Fruit fly (Drosophila melanogaster) whole organism, embryonic: ENCODE measurements around the gene CG7402.
A peak's percentile ranks its signal among the peaks of the same experiment; 100 is the strongest.

Source experiments
- Bdp1 ChIP-seq: fragments of 200-800 bp; sonication (Bioruptor generic); optimal IDR thresholded peaks from 3 replicates; lab custom pipeline; 2016; ENCODE audit warnings: missing biosample characterization, missing genetic modification characterization
- CG10321 ChIP-seq: fragments of 200-800 bp; sonication (Bioruptor generic); IDR thresholded peaks from 2 replicates; pipeline ENCODE4 v1.3.6; 2022; ENCODE audit warnings: missing biosample characterization, missing genetic modification characterization
- CG10979 ChIP-seq: fragments of 200-800 bp; sonication (Bioruptor generic); optimal IDR thresholded peaks from 2 replicates; lab custom pipeline; 2018; ENCODE audit warnings: missing biosample characterization, mild to moderate bottlenecking, missing genetic modification characterization, moderate library complexity
- CG12769 ChIP-seq: fragments of 200-800 bp; sonication (Bioruptor generic); optimal IDR thresholded peaks from 2 replicates; lab custom pipeline; 2019; ENCODE audit warnings: missing biosample characterization, mild to moderate bottlenecking, missing genetic modification characterization, moderate library complexity
- CG13624 ChIP-seq: fragments of 200-800 bp; sonication (Bioruptor generic); optimal IDR thresholded peaks from 2 replicates; lab custom pipeline; 2016; ENCODE audit warnings: missing biosample characterization, missing genetic modification characterization
- CG13775 ChIP-seq: fragments of 200-800 bp; sonication (Bioruptor generic); optimal IDR thresholded peaks from 3 replicates; lab custom pipeline; 2017; ENCODE audit warnings: missing biosample characterization, mild to moderate bottlenecking, missing genetic modification characterization
- CG13894 ChIP-seq: fragments of 200-800 bp; sonication (Bioruptor generic); optimal IDR thresholded peaks from 3 replicates; lab custom pipeline; 2018; ENCODE audit warnings: missing biosample characterization, mild to moderate bottlenecking, missing genetic modification characterization, moderate library complexity
- CG14965 ChIP-seq: fragments of 200-800 bp; sonication (Bioruptor generic); optimal IDR thresholded peaks from 2 replicates; lab custom pipeline; 2016; ENCODE audit warnings: missing biosample characterization, missing genetic modification characterization, borderline replicate concordance
- CG1602 ChIP-seq: fragments of 200-800 bp; sonication (Bioruptor generic); optimal IDR thresholded peaks from 3 replicates; lab custom pipeline; 2016; ENCODE audit warnings: missing biosample characterization, missing genetic modification characterization
- CG1603 ChIP-seq: fragments of 200-800 bp; sonication (Bioruptor generic); optimal IDR thresholded peaks from 2 replicates; lab custom pipeline; 2019; ENCODE audit warnings: missing biosample characterization, mild to moderate bottlenecking, missing genetic modification characterization, moderate library complexity
- CG16779 ChIP-seq: fragments of 200-800 bp; sonication (Bioruptor generic); IDR thresholded peaks from 2 replicates; pipeline ENCODE4 v1.3.6; 2022; ENCODE audit warnings: missing biosample characterization, missing genetic modification characterization
- CG17361 ChIP-seq: fragments of 200-800 bp; sonication (Bioruptor generic); IDR thresholded peaks from 3 replicates; pipeline ENCODE4 v1.3.6; 2022; ENCODE audit warnings: missing biosample characterization, missing genetic modification characterization
- CG17568 ChIP-seq: fragments of 200-800 bp; sonication (Bioruptor generic); optimal IDR thresholded peaks from 2 replicates; lab custom pipeline; 2018; ENCODE audit warnings: missing biosample characterization, mild to moderate bottlenecking, missing genetic modification characterization, moderate library complexity
- CG1792 ChIP-seq: fragments of 200-800 bp; sonication (Bioruptor generic); optimal IDR thresholded peaks from 2 replicates; lab custom pipeline; 2016; ENCODE audit warnings: missing biosample characterization, missing genetic modification characterization
- CG18262 ChIP-seq: fragments of 200-800 bp; optimal IDR thresholded peaks from 3 replicates; lab custom pipeline; 2019; ENCODE audit warnings: missing biosample characterization, mild to moderate bottlenecking, missing genetic modification characterization, moderate library complexity
- CG31224 ChIP-seq: fragments of 200-800 bp; sonication (Bioruptor generic); IDR thresholded peaks from 2 replicates; pipeline ENCODE4 v1.3.6; 2022; ENCODE audit warnings: missing biosample characterization, missing genetic modification characterization
- CG3281 ChIP-seq: fragments of 200-800 bp; sonication (Bioruptor generic); optimal IDR thresholded peaks from 3 replicates; lab custom pipeline; 2017; ENCODE audit warnings: missing biosample characterization, mild to moderate bottlenecking, missing genetic modification characterization
- CG33557 ChIP-seq: fragments of 200-800 bp; sonication (Bioruptor generic); optimal IDR thresholded peaks from 2 replicates; lab custom pipeline; 2019; ENCODE audit warnings: missing biosample characterization, mild to moderate bottlenecking, missing genetic modification characterization, moderate library complexity
- CG3847 ChIP-seq: fragments of 200-800 bp; sonication (Bioruptor generic); IDR thresholded peaks from 2 replicates; pipeline ENCODE4 v1.3.6; 2022; ENCODE audit warnings: missing biosample characterization, missing genetic modification characterization
- CG3995 ChIP-seq: fragments of 200-800 bp; sonication (Bioruptor generic); optimal IDR thresholded peaks from 3 replicates; lab custom pipeline; 2016; ENCODE audit warnings: missing biosample characterization, missing genetic modification characterization
- CG4360 ChIP-seq: fragments of 200-800 bp; sonication (Bioruptor generic); IDR thresholded peaks from 2 replicates; pipeline ENCODE4 v1.3.6; 2022; ENCODE audit warnings: missing biosample characterization, missing genetic modification characterization
- CG7839 ChIP-seq: fragments of 200-800 bp; sonication (Bioruptor generic); optimal IDR thresholded peaks from 3 replicates; lab custom pipeline; 2018; ENCODE audit warnings: missing biosample characterization, mild to moderate bottlenecking, missing genetic modification characterization, moderate library complexity
- CG7963 ChIP-seq: fragments of 200-800 bp; sonication (Bioruptor generic); IDR thresholded peaks from 3 replicates; pipeline ENCODE4 v1.3.6; 2022; ENCODE audit warnings: missing biosample characterization, missing genetic modification characterization; ENCODE audit not compliant: partially characterized antibody
- CG8359 ChIP-seq: fragments of 200-800 bp; sonication (Bioruptor generic); optimal IDR thresholded peaks from 2 replicates; lab custom pipeline; 2017; ENCODE audit warnings: missing biosample characterization, mild to moderate bottlenecking, missing genetic modification characterization, borderline replicate concordance
- CkIIα-i1 ChIP-seq: fragments of 200-800 bp; sonication (Bioruptor generic); IDR thresholded peaks from 2 replicates; pipeline ENCODE4 v1.3.6; 2022; ENCODE audit warnings: missing biosample characterization, missing genetic modification characterization
- D19B ChIP-seq: fragments of 200-800 bp; sonication (Bioruptor generic); optimal IDR thresholded peaks from 2 replicates; lab custom pipeline; 2017; ENCODE audit warnings: missing biosample characterization, mild to moderate bottlenecking, missing genetic modification characterization
- Deaf1 ChIP-seq: fragments of 200-800 bp; optimal IDR thresholded peaks from 3 replicates; lab custom pipeline; 2019; ENCODE audit warnings: missing biosample characterization, mild to moderate bottlenecking, missing genetic modification characterization, moderate library complexity
- Dip2 ChIP-seq: fragments of 200-800 bp; sonication (Bioruptor generic); IDR thresholded peaks from 2 replicates; pipeline ENCODE4 v1.3.6; 2022; ENCODE audit warnings: missing biosample characterization, missing genetic modification characterization
- Dp ChIP-seq: fragments of 200-800 bp; sonication (Bioruptor generic); optimal IDR thresholded peaks from 2 replicates; lab custom pipeline; 2018; ENCODE audit warnings: missing biosample characterization, mild to moderate bottlenecking, missing genetic modification characterization, moderate library complexity
- E2f2 ChIP-seq: fragments of 200-800 bp; sonication (Bioruptor generic); IDR thresholded peaks from 2 replicates; pipeline ENCODE4 v1.3.6; 2022; ENCODE audit warnings: missing biosample characterization, missing genetic modification characterization
- Ets97D ChIP-seq: fragments of 200-800 bp; sonication (Bioruptor generic); optimal IDR thresholded peaks from 3 replicates; lab custom pipeline; 2016; ENCODE audit warnings: missing biosample characterization, missing genetic modification characterization
- NK7.1 ChIP-seq: fragments of 200-800 bp; sonication (Bioruptor generic); optimal IDR thresholded peaks from 3 replicates; lab custom pipeline; 2016; ENCODE audit warnings: missing biosample characterization, missing genetic modification characterization
- Nf-YC ChIP-seq: fragments of 200-800 bp; optimal IDR thresholded peaks from 3 replicates; lab custom pipeline; 2019; ENCODE audit warnings: missing biosample characterization, mild to moderate bottlenecking, missing genetic modification characterization, moderate library complexity
- Oli ChIP-seq: fragments of 200-800 bp; sonication (Bioruptor generic); optimal IDR thresholded peaks from 2 replicates; lab custom pipeline; 2018; ENCODE audit warnings: missing biosample characterization, mild to moderate bottlenecking, missing genetic modification characterization, moderate library complexity
- Pdp1 ChIP-seq, 2 experiments: fragments of 200-800 bp; sonication (Bioruptor generic); optimal IDR thresholded peaks; 3 replicates each; lab custom pipeline; 2016; ENCODE audit warnings: missing biosample characterization in 2 of 2, missing genetic modification characterization in 2 of 2, mild to moderate bottlenecking in 1 of 2, moderate library complexity in 1 of 2
- Usf ChIP-seq: fragments of 200-800 bp; sonication (Bioruptor generic); optimal IDR thresholded peaks from 2 replicates; lab custom pipeline; 2017; ENCODE audit warnings: missing genotype, missing biosample characterization, missing genetic modification characterization
- ab ChIP-seq: fragments of 200-800 bp; sonication (Bioruptor generic); optimal IDR thresholded peaks from 2 replicates; lab custom pipeline; 2016; ENCODE audit warnings: missing biosample characterization, missing genetic modification characterization
- al ChIP-seq: fragments of 200-800 bp; sonication (Bioruptor generic); IDR thresholded peaks from 2 replicates; pipeline ENCODE4 v1.3.6; 2022; ENCODE audit warnings: missing biosample characterization, missing genetic modification characterization
- bsh ChIP-seq, 2 experiments: fragments of 200-800 bp; sonication (Bioruptor generic); optimal IDR thresholded peaks; 2 replicates each; lab custom pipeline; 2017 to 2018; ENCODE audit warnings: mild to moderate bottlenecking in 2 of 2, missing biosample characterization in 2 of 2, missing genetic modification characterization in 2 of 2, moderate library complexity in 1 of 2
- chinmo ChIP-seq: fragments of 200-800 bp; sonication (Bioruptor generic); IDR thresholded peaks from 4 replicates; pipeline ENCODE4 v1.3.6; 2022; ENCODE audit warnings: missing biosample characterization, missing genetic modification characterization; ENCODE audit not compliant: partially characterized antibody
- croc ChIP-seq: fragments of 200-800 bp; sonication (Bioruptor generic); conservative IDR thresholded peaks from 3 replicates; pipeline ENCODE4 v1.3.6; 2022; ENCODE audit warnings: missing biosample characterization, missing genetic modification characterization
- dmrt11E ChIP-seq: fragments of 200-800 bp; sonication (Bioruptor generic); optimal IDR thresholded peaks from 3 replicates; lab custom pipeline; 2018; ENCODE audit warnings: missing biosample characterization, mild to moderate bottlenecking, missing genetic modification characterization, moderate library complexity
- ftz-f1 ChIP-seq: fragments of 200-800 bp; sonication (Bioruptor generic); optimal IDR thresholded peaks from 2 replicates; lab custom pipeline; 2016; ENCODE audit warnings: missing biosample characterization, missing genetic modification characterization
- lab ChIP-seq: fragments of 200-800 bp; sonication (Bioruptor generic); optimal IDR thresholded peaks from 3 replicates; lab custom pipeline; 2017; ENCODE audit warnings: missing biosample characterization, missing genetic modification characterization, mild to moderate bottlenecking, moderate library complexity, missing genetic modification reagents
- peb ChIP-seq: fragments of 200-800 bp; sonication (Bioruptor generic); IDR thresholded peaks from 2 replicates; pipeline ENCODE4 v1.3.6; 2022; ENCODE audit warnings: missing biosample characterization, missing genetic modification characterization
- rib ChIP-seq: fragments of 200-800 bp; sonication (Bioruptor generic); IDR thresholded peaks from 2 replicates; pipeline ENCODE4 v1.3.6; 2022; ENCODE audit warnings: missing biosample characterization, missing genetic modification characterization
- slbo ChIP-seq: fragments of 200-800 bp; sonication (Bioruptor generic); IDR thresholded peaks from 2 replicates; pipeline ENCODE4 v1.3.6; 2022; ENCODE audit warnings: missing biosample characterization, missing genetic modification characterization
- ssp ChIP-seq: fragments of 200-800 bp; sonication (Bioruptor generic); IDR thresholded peaks from 2 replicates; pipeline ENCODE4 v1.3.6; 2022; ENCODE audit warnings: missing biosample characterization, missing genetic modification characterization
- stc ChIP-seq: fragments of 200-800 bp; sonication (Bioruptor generic); IDR thresholded peaks from 2 replicates; pipeline ENCODE4 v1.3.6; 2022; ENCODE audit warnings: missing biosample characterization, missing genetic modification characterization
- zen2 ChIP-seq: fragments of 200-800 bp; sonication (Bioruptor generic); IDR thresholded peaks from 3 replicates; pipeline ENCODE4 v1.3.6; 2022; ENCODE audit warnings: missing biosample characterization, missing genetic modification characterization; ENCODE audit not compliant: partially characterized antibody

Gene CG7402

dm6 chr3L:17924005-17924755 lies 36.7 kb downstream of the CG7402 start (continued):
- TF ChIP-seq CG17568 (no peak), dmrt11E (tag; lab: Kevin White, UChicago) (no peak), lab (GFP tag; lab: Kevin White, UChicago) (peak; percentile 27), CG13894 (tag; lab: Kevin White, UChicago) (no peak), CG7839 (tag; lab: Kevin White, UChicago) (no peak), CG1602 (GFP tag; lab: Kevin White, UChicago) (no peak), chinmo (GFP tag; lab: Robert Waterston, UW) (peak; percentile 81; the same call in 2 of the 4 replicates), CG12769 (tag; lab: Kevin White, UChicago) (peak; percentile 31), al (no peak), CG1792 (GFP tag; lab: Kevin White, UChicago) (no peak), ab (GFP tag; lab: Kevin White, UChicago) (no peak), E2f2 (GFP tag; lab: Robert Waterston, UW) (no peak), zen2 (GFP tag; lab: Robert Waterston, UW) (no peak), CG8359 (GFP tag; lab: Kevin White, UChicago) (no peak), CG31224 (GFP tag; lab: Robert Waterston, UW) (no peak), stc (GFP tag; lab: Robert Waterston, UW) (no peak), Oli (no peak), CG16779 (GFP tag; lab: Robert Waterston, UW) (no peak), CG13624 (GFP tag; lab: Kevin White, UChicago) (no peak), CG13775 (no peak), CG3995 (GFP tag; lab: Kevin White, UChicago) (no peak), rib (no peak), CkIIα-i1 (no peak), CG18262 (no peak), CG10321 (GFP tag; lab: Robert Waterston, UW) (0 out of 2 replicates have a peak, but pooled peaks have one; percentile 7), bsh (GFP tag; optimal IDR thresholded peaks at IDR 0.05; lab: Kevin White, UChicago) (no peak), croc (GFP tag; lab: Robert Waterston, UW) (no peak), CG1603 (tag; lab: Kevin White, UChicago) (no peak), Pdp1 (GFP tag; optimal IDR thresholded peaks at IDR 0.05; lab: Kevin White, UChicago) (no peak), Usf (GFP tag; lab: Kevin White, UChicago) (no peak), CG10979 (tag; lab: Kevin White, UChicago) (no peak), Bdp1 (no peak), CG17361 (GFP tag; lab: Robert Waterston, UW) (no peak), ssp (GFP tag; lab: Robert Waterston, UW) (no peak), CG33557 (GFP tag; lab: Kevin White, UChicago) (no peak), CG7963 (GFP tag; lab: Robert Waterston, UW) (no peak), Ets97D (GFP tag; lab: Kevin White, UChicago) (no peak), slbo (GFP tag; lab: Robert Waterston, UW) (no peak), CG4360 (GFP tag; lab: Robert Waterston, UW) (peak; percentile 25; the same call in 1 of the 2 replicates), CG3847 (GFP tag; lab: Robert Waterston, UW) (no peak), peb (GFP tag; lab: Robert Waterston, UW) (no peak), Dp (GFP tag; lab: Kevin White, UChicago) (no peak), Nf-YC (tag; lab: Kevin White, UChicago) (no peak), CG3281 (GFP tag; lab: Kevin White, UChicago) (no peak), ftz-f1 (GFP tag; lab: Kevin White, UChicago) (peak; percentile 71), NK7.1 (no peak), D19B (GFP tag; lab: Kevin White, UChicago) (no peak), Dip2 (no peak), Deaf1 (tag; lab: Kevin White, UChicago) (peak; percentile 52), CG14965 (GFP tag; lab: Kevin White, UChicago) (no peak)
